Fruit fly (Drosophila melanogaster) whole organism, embryonic: ENCODE results near the gene NKCC.

Experiments used
- Asciz ChIP-seq: fragments of 200-800 bp; sonication (Bioruptor generic); optimal IDR thresholded peaks from 2 replicates; lab custom pipeline; 2017; ENCODE audit warnings: missing biosample characterization, mild to moderate bottlenecking, missing genetic modification characterization, missing genetic modification reagents
- Atf3 ChIP-seq: fragments of 200-800 bp; sonication (Bioruptor generic); optimal IDR thresholded peaks from 3 replicates; lab custom pipeline; 2016; ENCODE audit warnings: missing biosample characterization, missing genetic modification characterization
- Awh ChIP-seq: fragments of 200-800 bp; sonication (Bioruptor generic); IDR thresholded peaks from 2 replicates; pipeline ENCODE4, ENCODE4 v1.3.6; 2022; ENCODE audit warnings: missing biosample characterization, missing genetic modification characterization
- CG10431 ChIP-seq: fragments of 200-800 bp; sonication (Bioruptor generic); optimal IDR thresholded peaks from 3 replicates; lab custom pipeline; 2018; ENCODE audit warnings: missing biosample characterization, mild to moderate bottlenecking, missing genetic modification characterization
- CG13123 ChIP-seq: fragments of 200-800 bp; sonication (Bioruptor generic); optimal IDR thresholded peaks from 2 replicates; lab custom pipeline; 2016; ENCODE audit warnings: missing biosample characterization, missing genetic modification characterization
- CG13775 ChIP-seq: fragments of 200-800 bp; sonication (Bioruptor generic); optimal IDR thresholded peaks from 3 replicates; lab custom pipeline; 2017; ENCODE audit warnings: missing biosample characterization, mild to moderate bottlenecking, missing genetic modification characterization
- CG15011 ChIP-seq: fragments of 200-800 bp; sonication (Bioruptor generic); optimal IDR thresholded peaks from 3 replicates; lab custom pipeline; 2018; ENCODE audit warnings: missing biosample characterization, mild to moderate bottlenecking, missing genetic modification characterization
- CG15269 ChIP-seq: fragments of 200-800 bp; sonication (Bioruptor generic); optimal IDR thresholded peaks from 2 replicates; lab custom pipeline; 2018; ENCODE audit warnings: missing biosample characterization, mild to moderate bottlenecking, missing genetic modification characterization, moderate library complexity
- CG16779 ChIP-seq: fragments of 200-800 bp; sonication (Bioruptor generic); IDR thresholded peaks from 2 replicates; pipeline ENCODE4 v1.3.6; 2022; ENCODE audit warnings: missing biosample characterization, missing genetic modification characterization
- CG17385 ChIP-seq: fragments of 200-800 bp; sonication (Bioruptor generic); optimal IDR thresholded peaks from 3 replicates; lab custom pipeline; 2018; ENCODE audit warnings: missing biosample characterization, mild to moderate bottlenecking, missing genetic modification characterization
- CG18599 ChIP-seq: fragments of 200-800 bp; sonication (Bioruptor generic); optimal IDR thresholded peaks from 3 replicates; lab custom pipeline; 2017; ENCODE audit warnings: missing biosample characterization, missing genetic modification characterization, mild to moderate bottlenecking, moderate library complexity, missing genetic modification reagents
- CG30403 ChIP-seq: fragments of 200-800 bp; sonication (Bioruptor generic); optimal IDR thresholded peaks from 3 replicates; lab custom pipeline; 2016; ENCODE audit warnings: missing biosample characterization, missing genetic modification characterization
- CG34224 ChIP-seq: fragments of 200-800 bp; sonication (Bioruptor generic); IDR thresholded peaks from 3 replicates; pipeline ENCODE4 v1.3.6; 2022; ENCODE audit warnings: missing biosample characterization, missing genetic modification characterization; ENCODE audit not compliant: partially characterized antibody
- CG4404 ChIP-seq: fragments of 200-800 bp; sonication (Bioruptor generic); IDR thresholded peaks from 2 replicates; pipeline ENCODE4 v1.3.6; 2022; ENCODE audit warnings: missing biosample characterization, missing genetic modification characterization
- Dbx ChIP-seq: fragments of 200-800 bp; sonication (Bioruptor generic); IDR thresholded peaks from 3 replicates; pipeline ENCODE4 v1.3.6; 2022; ENCODE audit warnings: missing biosample characterization, missing genetic modification characterization
- Dfd ChIP-seq, 2 experiments: fragments of >200 bp; optimal IDR thresholded peaks; 2 replicates each; lab custom pipeline; 2017; ENCODE audit warnings: missing biosample characterization in 2 of 2, missing genetic modification characterization in 2 of 2
- Dip3 ChIP-seq: fragments of 200-800 bp; sonication (Bioruptor generic); optimal IDR thresholded peaks from 3 replicates; lab custom pipeline; 2016; ENCODE audit warnings: missing biosample characterization, missing genetic modification characterization
- H15 ChIP-seq: fragments of 200-800 bp; sonication (Bioruptor generic); IDR thresholded peaks from 3 replicates; pipeline ENCODE4 v1.3.6; 2022; ENCODE audit warnings: missing biosample characterization, missing genetic modification characterization
- Hand ChIP-seq: fragments of 200-800 bp; sonication (Bioruptor generic); optimal IDR thresholded peaks from 2 replicates; lab custom pipeline; 2017; ENCODE audit warnings: mild to moderate bottlenecking, missing biosample characterization, missing genetic modification reagents, missing genetic modification characterization
- Hmx ChIP-seq: fragments of 200-800 bp; sonication (Bioruptor generic); optimal IDR thresholded peaks from 2 replicates; lab custom pipeline; 2016; ENCODE audit warnings: missing biosample characterization, missing genetic modification characterization
- Lim3 ChIP-seq: fragments of 200-800 bp; sonication (Bioruptor generic); IDR thresholded peaks from 2 replicates; pipeline ENCODE4 v1.3.6; 2022; ENCODE audit warnings: missing biosample characterization, missing genetic modification characterization
- Sox100B ChIP-seq: fragments of 200-800 bp; sonication (Bioruptor generic); optimal IDR thresholded peaks from 3 replicates; lab custom pipeline; 2018; ENCODE audit warnings: missing biosample characterization, mild to moderate bottlenecking, missing genetic modification characterization
- Stat92E ChIP-seq, 3 experiments: fragments of >200 bp in 2 of 3; fragments of 200-800 bp in 1 of 3; sonication (Bioruptor generic) in 1 of 3; optimal IDR thresholded peaks; 2 replicates each; lab custom pipeline; 2017 to 2019; ENCODE audit warnings: missing biosample characterization in 3 of 3, missing genetic modification characterization in 3 of 3, mild to moderate bottlenecking in 1 of 3, moderate library complexity in 1 of 3
- ab ChIP-seq: fragments of 200-800 bp; sonication (Bioruptor generic); optimal IDR thresholded peaks from 2 replicates; lab custom pipeline; 2016; ENCODE audit warnings: missing biosample characterization, missing genetic modification characterization
- bowl ChIP-seq: fragments of 200-800 bp; sonication (Bioruptor generic); IDR thresholded peaks from 2 replicates; pipeline ENCODE4 v1.3.6; 2022; ENCODE audit warnings: missing biosample characterization, missing genetic modification characterization
- cg ChIP-seq: fragments of 200-800 bp; sonication (Bioruptor generic); optimal IDR thresholded peaks from 3 replicates; lab custom pipeline; 2019; ENCODE audit warnings: missing biosample characterization, mild to moderate bottlenecking, missing genetic modification characterization, moderate library complexity
- corto ChIP-seq: fragments of 200-800 bp; sonication (Bioruptor generic); optimal IDR thresholded peaks from 2 replicates; lab custom pipeline; 2016; ENCODE audit warnings: missing biosample characterization, mild to moderate bottlenecking, missing genetic modification characterization, moderate library complexity
- dan ChIP-seq: fragments of 200-800 bp; sonication (Bioruptor generic); IDR thresholded peaks from 2 replicates; pipeline ENCODE4 v1.3.6; 2022; ENCODE audit warnings: missing biosample characterization, missing genetic modification characterization
- en ChIP-seq: fragments of 200-800 bp; sonication (Bioruptor generic); optimal IDR thresholded peaks from 2 replicates; lab custom pipeline; 2016; ENCODE audit warnings: missing biosample characterization, missing genetic modification characterization
- gce ChIP-seq: fragments of 200-800 bp; sonication (Bioruptor generic); IDR thresholded peaks from 3 replicates; pipeline ENCODE4 v1.3.6; 2022; ENCODE audit warnings: missing biosample characterization, missing genetic modification characterization
- gem ChIP-seq: fragments of 200-800 bp; sonication (Bioruptor generic); optimal IDR thresholded peaks from 2 replicates; lab custom pipeline; 2019; ENCODE audit warnings: missing biosample characterization, mild to moderate bottlenecking, missing genetic modification characterization, moderate library complexity
- gfzf ChIP-seq: fragments of 200-800 bp; sonication (Bioruptor generic); optimal IDR thresholded peaks from 2 replicates; lab custom pipeline; 2016; ENCODE audit warnings: missing biosample characterization, mild to moderate bottlenecking, missing genetic modification characterization, moderate library complexity
- grn ChIP-seq: fragments of 200-800 bp; sonication (Bioruptor generic); optimal IDR thresholded peaks from 3 replicates; lab custom pipeline; 2017; ENCODE audit warnings: missing biosample characterization, missing genetic modification characterization
- gt ChIP-seq: fragments of 200-800 bp; sonication (Bioruptor generic); IDR thresholded peaks from 2 replicates; pipeline ENCODE4 v1.3.6; 2022; ENCODE audit warnings: missing biosample characterization, missing genetic modification characterization
- hb ChIP-seq: fragments of 200-800 bp; sonication (Bioruptor generic); IDR thresholded peaks from 3 replicates; pipeline ENCODE4 v1.3.6; 2022; ENCODE audit warnings: missing biosample characterization, missing genetic modification characterization; ENCODE audit not compliant: partially characterized antibody
- knrl ChIP-seq: fragments of 200-800 bp; sonication (Bioruptor generic); IDR thresholded peaks from 3 replicates; pipeline ENCODE4 v1.3.6; 2022; ENCODE audit warnings: missing biosample characterization, missing genetic modification characterization; ENCODE audit not compliant: partially characterized antibody
- lbe ChIP-seq: fragments of 200-800 bp; sonication (Bioruptor generic); optimal IDR thresholded peaks from 2 replicates; lab custom pipeline; 2016; ENCODE audit warnings: missing biosample characterization, mild to moderate bottlenecking, missing genetic modification characterization
- oc ChIP-seq: fragments of 200-800 bp; sonication (Bioruptor generic); optimal IDR thresholded peaks from 2 replicates; lab custom pipeline; 2018; ENCODE audit warnings: missing biosample characterization, mild to moderate bottlenecking, missing genetic modification characterization, moderate library complexity
- odd ChIP-seq: fragments of 200-800 bp; sonication (Bioruptor generic); optimal IDR thresholded peaks from 2 replicates; lab custom pipeline; 2017; ENCODE audit warnings: missing biosample characterization, mild to moderate bottlenecking, missing genetic modification characterization
- p53 ChIP-seq: fragments of 200-800 bp; sonication (Bioruptor generic); optimal IDR thresholded peaks from 2 replicates; lab custom pipeline; 2016; ENCODE audit warnings: missing biosample characterization, missing genetic modification characterization
- pan ChIP-seq, 4 experiments: fragments of >200 bp in 3 of 4; fragments of 200-800 bp in 1 of 4; sonication (Bioruptor generic) in 1 of 4; optimal IDR thresholded peaks in 3 of 4; IDR thresholded peaks in 1 of 4; 2 replicates each; pipeline versions ENCODE4 v1.3.6 to Lab custom; 2017 to 2022; ENCODE audit warnings: missing biosample characterization in 2 of 4, missing genetic modification characterization in 2 of 4, mixed read lengths in 1 of 4
- pros ChIP-seq: fragments of 200-800 bp; sonication (Bioruptor generic); optimal IDR thresholded peaks from 3 replicates; lab custom pipeline; 2019; ENCODE audit warnings: missing biosample characterization, mild to moderate bottlenecking, missing genetic modification characterization, moderate library complexity
- ranshi ChIP-seq: fragments of 200-800 bp; sonication (Bioruptor generic); IDR thresholded peaks from 2 replicates; pipeline ENCODE4 v1.3.6; 2022; ENCODE audit warnings: missing biosample characterization, missing genetic modification characterization
- stc ChIP-seq: fragments of 200-800 bp; sonication (Bioruptor generic); IDR thresholded peaks from 2 replicates; pipeline ENCODE4 v1.3.6; 2022; ENCODE audit warnings: missing biosample characterization, missing genetic modification characterization
- stwl ChIP-seq: fragments of 200-800 bp; sonication (Bioruptor generic); optimal IDR thresholded peaks from 3 replicates; lab custom pipeline; 2018; ENCODE audit warnings: missing biosample characterization, mild to moderate bottlenecking, missing genetic modification characterization, moderate library complexity
- tgo ChIP-seq: fragments of 200-800 bp; sonication (Bioruptor generic); IDR thresholded peaks from 3 replicates; pipeline ENCODE4 v1.3.6; 2022; ENCODE audit warnings: missing biosample characterization, missing genetic modification characterization
- twi ChIP-seq: fragments of 200-800 bp; optimal IDR thresholded peaks from 2 replicates; lab custom pipeline; 2019; ENCODE audit warnings: missing biosample characterization, mild to moderate bottlenecking, missing genetic modification characterization, moderate library complexity
- z ChIP-seq: fragments of 200-800 bp; sonication (Bioruptor generic); IDR thresholded peaks from 3 replicates; pipeline ENCODE4 v1.3.6; 2022; ENCODE audit warnings: missing biosample characterization, missing genetic modification characterization
- zen ChIP-seq: fragments of 200-800 bp; sonication (Bioruptor generic); optimal IDR thresholded peaks from 3 replicates; lab custom pipeline; 2018; ENCODE audit warnings: missing biosample characterization, mild to moderate bottlenecking, missing genetic modification characterization, moderate library complexity
- zfh1 ChIP-seq: fragments of 200-800 bp; sonication (Bioruptor generic); IDR thresholded peaks from 3 replicates; pipeline ENCODE4 v1.3.6; 2022; ENCODE audit warnings: missing biosample characterization, missing genetic modification characterization
- zfh2 ChIP-seq: fragments of 200-800 bp; sonication (Bioruptor generic); optimal IDR thresholded peaks from 2 replicates; lab custom pipeline; 2016; ENCODE audit warnings: missing biosample characterization, missing genetic modification characterization

NKCC gene

dm6 chr3R:5474551-5474950, 28.0 kb downstream of the NKCC start, which contains the start of the genes CG45100, HDAC3 and Hcs (continued):
- peak; percentile 41 for TF ChIP-seq p53
- peak; percentile 57 for TF ChIP-seq Dip3
- no peak for TF ChIP-seq Awh (GFP tag; lab: Robert Waterston, UW)
- TF ChIP-seq CG30403, result peak; percentile 67
- TF ChIP-seq stc (GFP tag; lab: Robert Waterston, UW), result no peak
- TF ChIP-seq Atf3 (GFP tag; lab: Kevin White, UChicago), result peak; percentile 2
- TF ChIP-seq Lim3, result no peak
- TF ChIP-seq corto (GFP tag; lab: Kevin White, UChicago), result no peak
- TF ChIP-seq gfzf (GFP tag; lab: Kevin White, UChicago), result peak; percentile 49
- TF ChIP-seq zfh1, result no peak
- TF ChIP-seq gce (GFP tag; lab: Robert Waterston, UW), result no peak
- TF ChIP-seq Sox100B, result no peak
- no peak for TF ChIP-seq Hmx (GFP tag; lab: Kevin White, UChicago)
- TF ChIP-seq CG13123 (GFP tag; lab: Kevin White, UChicago), result no peak
- TF ChIP-seq z (GFP tag; lab: Robert Waterston, UW), result no peak
- TF ChIP-seq lbe (GFP tag; lab: Kevin White, UChicago), result no peak
- TF ChIP-seq H15, result no peak
- TF ChIP-seq en, result no peak
- TF ChIP-seq CG15269 (tag; lab: Kevin White, UChicago), result no peak
- TF ChIP-seq stwl (tag; lab: Kevin White, UChicago), result no peak
- no peak for TF ChIP-seq CG16779 (GFP tag; lab: Robert Waterston, UW)
- peak; percentile 73 for TF ChIP-seq zen (tag; lab: Kevin White, UChicago)
- TF ChIP-seq zfh2 (GFP tag; lab: Kevin White, UChicago), result peak; percentile 72
- TF ChIP-seq knrl (GFP tag; lab: Robert Waterston, UW), result peak; percentile 95
- no peak for TF ChIP-seq Hand (GFP tag; lab: Kevin White, UChicago)
- TF ChIP-seq grn, result no peak
- no peak for TF ChIP-seq Stat92E (GFP tag; optimal IDR thresholded peaks at IDR 0.05; lab: Kevin White, UChicago)
- no peak for TF ChIP-seq CG10431
- TF ChIP-seq CG34224 (GFP tag; lab: Robert Waterston, UW), result peak; percentile 76
- TF ChIP-seq hb (GFP tag; lab: Robert Waterston, UW), result peak; percentile 87
- no peak for TF ChIP-seq gem (tag; lab: Kevin White, UChicago)
- no peak for TF ChIP-seq odd (GFP tag; lab: Kevin White, UChicago)
- TF ChIP-seq bowl (GFP tag; lab: Robert Waterston, UW), result no peak
- no peak for TF ChIP-seq gt (GFP tag; lab: Robert Waterston, UW)
- no peak for TF ChIP-seq Dfd (GFP tag; optimal IDR thresholded peaks at IDR 0.05; lab: Kevin White, UChicago)
- TF ChIP-seq ranshi, result no peak
- no peak for TF ChIP-seq ab (GFP tag; lab: Kevin White, UChicago)
- TF ChIP-seq CG13775 (GFP tag; lab: Kevin White, UChicago), result peak; percentile 57
- TF ChIP-seq CG4404 (GFP tag; lab: Robert Waterston, UW), result peak; percentile 42
- no peak for TF ChIP-seq cg
- TF ChIP-seq Asciz (GFP tag; lab: Kevin White, UChicago), result no peak
- TF ChIP-seq tgo (GFP tag; lab: Robert Waterston, UW), result peak; percentile 20; the same call in 1 of the 3 replicates
- TF ChIP-seq CG17385 (GFP tag; lab: Kevin White, UChicago), result no peak
- TF ChIP-seq dan, result no peak
- TF ChIP-seq CG15011 (GFP tag; lab: Kevin White, UChicago), result no peak
- TF ChIP-seq pros, result no peak
- peak; percentile 69 for TF ChIP-seq Dbx (GFP tag; lab: Robert Waterston, UW)
- no peak for TF ChIP-seq oc (tag; lab: Kevin White, UChicago)
- TF ChIP-seq pan (optimal IDR thresholded peaks at IDR 0.05; lab: Kevin White, UChicago), result no peak
- TF ChIP-seq pan (GFP tag; optimal IDR thresholded peaks at IDR 0.05 in 1 of 2, IDR thresholded peaks at IDR 0.05 in 1 of 2), result no peak
- TF ChIP-seq CG18599 (GFP tag; lab: Kevin White, UChicago), result no peak
- no peak for TF ChIP-seq twi (tag; lab: Kevin White, UChicago)
